Fruit fly (Drosophila melanogaster) whole organism, embryonic: ENCODE data around the gene CG2772.

ENCODE experiments used
- Abd-B ChIP-seq: fragments of 200-800 bp; sonication (Bioruptor generic); optimal IDR thresholded peaks from 2 replicates; lab custom pipeline; 2018; ENCODE audit warnings: missing biosample characterization, mild to moderate bottlenecking, missing genetic modification characterization, moderate library complexity
- Asciz ChIP-seq: fragments of 200-800 bp; sonication (Bioruptor generic); optimal IDR thresholded peaks from 2 replicates; lab custom pipeline; 2017; ENCODE audit warnings: missing biosample characterization, mild to moderate bottlenecking, missing genetic modification characterization, missing genetic modification reagents
- B-H1 ChIP-seq: fragments of 200-800 bp; sonication (Bioruptor generic); IDR thresholded peaks from 3 replicates; pipeline ENCODE4 v1.3.6; 2022; ENCODE audit warnings: missing biosample characterization, missing genetic modification characterization
- Blimp-1 ChIP-seq: fragments of 200-800 bp; sonication (Bioruptor generic); optimal IDR thresholded peaks from 3 replicates; lab custom pipeline; 2018; ENCODE audit warnings: missing biosample characterization, missing genetic modification characterization, mild to moderate bottlenecking, moderate library complexity, missing genetic modification reagents
- BtbVII ChIP-seq: fragments of 200-800 bp; sonication (Bioruptor generic); optimal IDR thresholded peaks from 3 replicates; lab custom pipeline; 2017; ENCODE audit warnings: missing biosample characterization, mild to moderate bottlenecking, missing genetic modification characterization
- CG11085 ChIP-seq: fragments of 200-800 bp; sonication (Bioruptor generic); IDR thresholded peaks from 2 replicates; pipeline ENCODE4 v1.3.6; 2022; ENCODE audit warnings: missing biosample characterization, missing genetic modification characterization
- CG12104 ChIP-seq: fragments of 200-800 bp; sonication (Bioruptor generic); optimal IDR thresholded peaks from 3 replicates; lab custom pipeline; 2016; ENCODE audit warnings: missing biosample characterization, missing genetic modification characterization
- CG12219 ChIP-seq: fragments of 200-800 bp; sonication (Bioruptor generic); optimal IDR thresholded peaks from 3 replicates; lab custom pipeline; 2018; ENCODE audit warnings: missing biosample characterization, mild to moderate bottlenecking, missing genetic modification characterization
- CG13624 ChIP-seq: fragments of 200-800 bp; sonication (Bioruptor generic); optimal IDR thresholded peaks from 2 replicates; lab custom pipeline; 2016; ENCODE audit warnings: missing biosample characterization, missing genetic modification characterization
- CG14860 ChIP-seq: fragments of 200-800 bp; sonication (Bioruptor generic); IDR thresholded peaks from 3 replicates; pipeline ENCODE4 v1.3.6; 2022; ENCODE audit warnings: missing biosample characterization, missing genetic modification characterization; ENCODE audit not compliant: partially characterized antibody
- CG1602 ChIP-seq: fragments of 200-800 bp; sonication (Bioruptor generic); optimal IDR thresholded peaks from 3 replicates; lab custom pipeline; 2016; ENCODE audit warnings: missing biosample characterization, missing genetic modification characterization
- CG17186 ChIP-seq: fragments of 200-800 bp; sonication (Bioruptor generic); optimal IDR thresholded peaks from 3 replicates; lab custom pipeline; 2017; ENCODE audit warnings: missing biosample characterization, missing genetic modification reagents, missing genetic modification characterization
- CG17612 ChIP-seq: fragments of 200-800 bp; sonication (Bioruptor generic); IDR thresholded peaks from 2 replicates; pipeline ENCODE4 v1.3.6; 2022; ENCODE audit warnings: missing biosample characterization, missing genetic modification characterization
- CG18011 ChIP-seq: fragments of 200-800 bp; sonication (Bioruptor generic); optimal IDR thresholded peaks from 2 replicates; lab custom pipeline; 2017; ENCODE audit warnings: missing biosample characterization, missing genetic modification characterization, mild to moderate bottlenecking, moderate library complexity, missing genotype
- CG1832 ChIP-seq: fragments of 200-800 bp; sonication (Bioruptor generic); optimal IDR thresholded peaks from 2 replicates; lab custom pipeline; 2017; ENCODE audit warnings: missing biosample characterization, mild to moderate bottlenecking, missing genetic modification characterization, inconsistent platforms
- CG2712 ChIP-seq: fragments of 200-800 bp; optimal IDR thresholded peaks from 3 replicates; lab custom pipeline; 2019; ENCODE audit warnings: missing biosample characterization, mild to moderate bottlenecking, missing genetic modification characterization, moderate library complexity
- CG43689 ChIP-seq: fragments of 200-800 bp; sonication (Bioruptor generic); IDR thresholded peaks from 2 replicates; pipeline ENCODE4 v1.3.6; 2022; ENCODE audit warnings: missing biosample characterization, missing genetic modification characterization
- CG4424 ChIP-seq: fragments of 200-800 bp; sonication (Bioruptor generic); optimal IDR thresholded peaks from 3 replicates; lab custom pipeline; 2016; ENCODE audit warnings: missing biosample characterization, missing genetic modification characterization
- CG4617 ChIP-seq: fragments of 200-800 bp; sonication (Bioruptor generic); optimal IDR thresholded peaks from 3 replicates; lab custom pipeline; 2016; ENCODE audit warnings: missing biosample characterization, missing genetic modification characterization, borderline replicate concordance
- CG4730 ChIP-seq: fragments of 200-800 bp; sonication (Bioruptor generic); IDR thresholded peaks from 2 replicates; pipeline ENCODE4 v1.3.6; 2022; ENCODE audit warnings: missing biosample characterization, missing genetic modification characterization
- CG7357 ChIP-seq: fragments of 200-800 bp; sonication (Bioruptor generic); IDR thresholded peaks from 3 replicates; pipeline ENCODE4 v1.3.6; 2022; ENCODE audit warnings: missing biosample characterization, missing genetic modification characterization
- CG7839 ChIP-seq: fragments of 200-800 bp; sonication (Bioruptor generic); optimal IDR thresholded peaks from 3 replicates; lab custom pipeline; 2018; ENCODE audit warnings: missing biosample characterization, mild to moderate bottlenecking, missing genetic modification characterization, moderate library complexity
- CG8478 ChIP-seq: fragments of >200 bp; optimal IDR thresholded peaks from 2 replicates; lab custom pipeline; 2018
- CG9797 ChIP-seq: fragments of 200-800 bp; sonication (Bioruptor generic); optimal IDR thresholded peaks from 3 replicates; lab custom pipeline; 2018; ENCODE audit warnings: missing biosample characterization, mild to moderate bottlenecking, missing genetic modification characterization
- CG9817 ChIP-seq: fragments of 200-800 bp; sonication (Bioruptor generic); optimal IDR thresholded peaks from 2 replicates; lab custom pipeline; 2018; ENCODE audit warnings: missing biosample characterization, mild to moderate bottlenecking, missing genetic modification characterization, moderate library complexity
- Dad ChIP-seq: fragments of 200-800 bp; sonication (Bioruptor generic); optimal IDR thresholded peaks from 3 replicates; lab custom pipeline; 2016; ENCODE audit warnings: missing biosample characterization, missing genetic modification characterization
- E2f1 ChIP-seq: fragments of 200-800 bp; sonication (Bioruptor generic); IDR thresholded peaks from 2 replicates; pipeline ENCODE4 v1.3.6; 2022; ENCODE audit warnings: missing biosample characterization, missing genetic modification characterization
- Hr51 ChIP-seq, 2 experiments: fragments of 200-800 bp; sonication (Bioruptor generic); optimal IDR thresholded peaks; 2 replicates in 1 of 2; 3 replicates in 1 of 2; lab custom pipeline; 2016 to 2018; ENCODE audit warnings: missing biosample characterization in 2 of 2, missing genetic modification characterization in 2 of 2, mild to moderate bottlenecking in 1 of 2, moderate library complexity in 1 of 2
- Jarid2 ChIP-seq: fragments of 200-800 bp; sonication (Bioruptor generic); optimal IDR thresholded peaks from 3 replicates; lab custom pipeline; 2017; ENCODE audit warnings: mild to moderate bottlenecking, missing biosample characterization, missing genetic modification reagents, missing genetic modification characterization
- MBD-R2 ChIP-seq: fragments of 200-800 bp; sonication (Bioruptor generic); IDR thresholded peaks from 2 replicates; pipeline ENCODE4 v1.3.6; 2022; ENCODE audit warnings: missing biosample characterization, missing genetic modification characterization
- Mes4 ChIP-seq: fragments of 200-800 bp; sonication (Bioruptor generic); optimal IDR thresholded peaks from 2 replicates; lab custom pipeline; 2016; ENCODE audit warnings: missing biosample characterization, missing genetic modification characterization
- Oli ChIP-seq: fragments of 200-800 bp; sonication (Bioruptor generic); optimal IDR thresholded peaks from 2 replicates; lab custom pipeline; 2018; ENCODE audit warnings: missing biosample characterization, mild to moderate bottlenecking, missing genetic modification characterization, moderate library complexity
- Scr ChIP-seq: fragments of 200-800 bp; sonication (Bioruptor generic); IDR thresholded peaks from 2 replicates; pipeline ENCODE4 v1.3.6; 2022; ENCODE audit warnings: missing biosample characterization, missing genetic modification characterization; ENCODE audit not compliant: partially characterized antibody
- Six4 ChIP-seq: fragments of 200-800 bp; sonication (Bioruptor generic); optimal IDR thresholded peaks from 2 replicates; lab custom pipeline; 2016; ENCODE audit warnings: missing biosample characterization, missing genetic modification characterization
- az2 ChIP-seq: fragments of 200-800 bp; sonication (Bioruptor generic); optimal IDR thresholded peaks from 3 replicates; lab custom pipeline; 2016; ENCODE audit warnings: missing biosample characterization, missing genetic modification characterization
- bbx ChIP-seq: fragments of 200-800 bp; sonication (Bioruptor generic); IDR thresholded peaks from 2 replicates; pipeline ENCODE4 v1.3.6; 2022; ENCODE audit warnings: missing biosample characterization, missing genetic modification characterization; ENCODE audit not compliant: partially characterized antibody
- cas ChIP-seq: fragments of 200-800 bp; sonication (Bioruptor generic); IDR thresholded peaks from 2 replicates; pipeline ENCODE4 v1.3.6; 2022; ENCODE audit warnings: missing biosample characterization, missing genetic modification characterization
- kni ChIP-seq: fragments of 200-800 bp; sonication (Bioruptor generic); optimal IDR thresholded peaks from 3 replicates; lab custom pipeline; 2017; ENCODE audit warnings: mild to moderate bottlenecking, missing biosample characterization, missing genetic modification reagents, missing genetic modification characterization
- lilli ChIP-seq: fragments of 200-800 bp; sonication (Bioruptor generic); optimal IDR thresholded peaks from 3 replicates; lab custom pipeline; 2016; ENCODE audit warnings: missing biosample characterization, missing genetic modification characterization
- mam ChIP-seq: fragments of 200-800 bp; sonication (Bioruptor generic); optimal IDR thresholded peaks from 3 replicates; lab custom pipeline; 2016; ENCODE audit warnings: missing biosample characterization, missing genetic modification characterization
- nerfin-1 ChIP-seq: fragments of 200-800 bp; sonication (Bioruptor generic); optimal IDR thresholded peaks from 3 replicates; lab custom pipeline; 2019; ENCODE audit warnings: missing biosample characterization, mild to moderate bottlenecking, missing genetic modification characterization, moderate library complexity
- onecut ChIP-seq: fragments of 200-800 bp; sonication (Bioruptor generic); IDR thresholded peaks from 2 replicates; pipeline ENCODE4 v1.3.6; 2022; ENCODE audit warnings: missing biosample characterization, missing genetic modification characterization
- pan ChIP-seq, 4 experiments: fragments of >200 bp in 3 of 4; fragments of 200-800 bp in 1 of 4; sonication (Bioruptor generic) in 1 of 4; optimal IDR thresholded peaks in 3 of 4; IDR thresholded peaks in 1 of 4; 2 replicates each; pipeline versions ENCODE4 v1.3.6 to Lab custom; 2017 to 2022; ENCODE audit warnings: missing biosample characterization in 2 of 4, missing genetic modification characterization in 2 of 4, mixed read lengths in 1 of 4
- pum ChIP-seq: fragments of 200-800 bp; sonication (Bioruptor generic); optimal IDR thresholded peaks from 2 replicates; lab custom pipeline; 2016; ENCODE audit warnings: missing biosample characterization, missing genetic modification characterization
- pzg ChIP-seq: fragments of 200-800 bp; sonication (Bioruptor generic); optimal IDR thresholded peaks from 3 replicates; lab custom pipeline; 2018; ENCODE audit warnings: missing biosample characterization, mild to moderate bottlenecking, missing genetic modification characterization, moderate library complexity
- sc ChIP-seq, 3 experiments: fragments of >200 bp in 2 of 3; fragments of 200-800 bp in 1 of 3; sonication (Bioruptor generic) in 1 of 3; optimal IDR thresholded peaks; 2 replicates in 2 of 3; 3 replicates in 1 of 3; lab custom pipeline; 2017; ENCODE audit warnings: mild to moderate bottlenecking in 1 of 3, missing biosample characterization in 1 of 3, missing genetic modification characterization in 1 of 3, missing genetic modification reagents in 1 of 3
- slbo ChIP-seq: fragments of 200-800 bp; sonication (Bioruptor generic); IDR thresholded peaks from 2 replicates; pipeline ENCODE4 v1.3.6; 2022; ENCODE audit warnings: missing biosample characterization, missing genetic modification characterization
- sr ChIP-seq: fragments of 200-800 bp; sonication (Bioruptor generic); IDR thresholded peaks from 3 replicates; pipeline ENCODE4 v1.3.6; 2022; ENCODE audit warnings: missing biosample characterization, missing genetic modification characterization
- tin ChIP-seq: fragments of 200-800 bp; sonication (Bioruptor generic); optimal IDR thresholded peaks from 3 replicates; lab custom pipeline; 2016; ENCODE audit warnings: missing biosample characterization, missing genetic modification characterization
- vvl ChIP-seq: fragments of 200-800 bp; sonication (Bioruptor generic); IDR thresholded peaks from 2 replicates; pipeline ENCODE4 v1.3.6; 2022; ENCODE audit warnings: missing biosample characterization, missing genetic modification characterization

The CG2772 gene

dm6 chr2L:3452286-3452685, 6.5 kb downstream of the CG2772 start, which contains the start of gene CG12795:
CG12795 (plus strand) TSS chr2L:3452466.
- TF ChIP-seq CG7357 (GFP tag; lab: Robert Waterston, UW) = no peak
- no peak for TF ChIP-seq CG14860 (GFP tag; lab: Robert Waterston, UW)
- no peak for TF ChIP-seq CG11085
- TF ChIP-seq Asciz (GFP tag; lab: Kevin White, UChicago) = no peak
- no peak for TF ChIP-seq pum (GFP tag; lab: Kevin White, UChicago)
- TF ChIP-seq CG1602 (GFP tag; lab: Kevin White, UChicago) = no peak
- TF ChIP-seq CG9797 (GFP tag; lab: Kevin White, UChicago) = peak; percentile 64
- no peak for TF ChIP-seq vvl
- no peak for TF ChIP-seq CG4730 (GFP tag; lab: Robert Waterston, UW)
- no peak for TF ChIP-seq cas (GFP tag; lab: Robert Waterston, UW)
- TF ChIP-seq bbx = no peak
- no peak for TF ChIP-seq B-H1 (GFP tag; lab: Robert Waterston, UW)
- no peak for TF ChIP-seq CG12219 (GFP tag; lab: Kevin White, UChicago)
- TF ChIP-seq Oli (tag; lab: Kevin White, UChicago) = no peak
- no peak for TF ChIP-seq nerfin-1
- TF ChIP-seq onecut = no peak
- TF ChIP-seq Blimp-1 (GFP tag; lab: Kevin White, UChicago) = no peak
- TF ChIP-seq E2f1 (GFP tag; lab: Robert Waterston, UW) = no peak
- TF ChIP-seq CG1832 = no peak
- TF ChIP-seq pzg = peak; percentile 54
- no peak for TF ChIP-seq Jarid2 (GFP tag; lab: Kevin White, UChicago)
- no peak for TF ChIP-seq pan (optimal IDR thresholded peaks at IDR 0.05; lab: Kevin White, UChicago)
- TF ChIP-seq pan (GFP tag; optimal IDR thresholded peaks at IDR 0.05 in 1 of 2, IDR thresholded peaks at IDR 0.05 in 1 of 2) = no peak
- TF ChIP-seq Mes4 (GFP tag; lab: Kevin White, UChicago) = no peak
- TF ChIP-seq CG2712 (tag; lab: Kevin White, UChicago) = peak; percentile 25
- TF ChIP-seq CG4424 (GFP tag; lab: Kevin White, UChicago) = no peak
- TF ChIP-seq slbo (GFP tag; lab: Robert Waterston, UW) = no peak
- TF ChIP-seq sc (optimal IDR thresholded peaks at IDR 0.05; lab: Kevin White, UChicago) = no peak
- TF ChIP-seq sc (GFP tag; optimal IDR thresholded peaks at IDR 0.05; lab: Kevin White, UChicago) = no peak
- TF ChIP-seq kni (GFP tag; lab: Kevin White, UChicago) = no peak
- TF ChIP-seq az2 (GFP tag; lab: Kevin White, UChicago) = no peak
- TF ChIP-seq Scr (GFP tag; lab: Robert Waterston, UW) = 0 out of 2 replicates have a peak, but pooled peaks have one; percentile 9
- TF ChIP-seq Dad (GFP tag; lab: Kevin White, UChicago) = no peak
- TF ChIP-seq CG43689 = no peak
- no peak for TF ChIP-seq CG8478 (lab: Kevin White, UChicago)
- no peak for TF ChIP-seq BtbVII (GFP tag; lab: Kevin White, UChicago)
- TF ChIP-seq CG17186 (GFP tag; lab: Kevin White, UChicago) = no peak
- no peak for TF ChIP-seq mam (GFP tag; lab: Kevin White, UChicago)
- TF ChIP-seq CG4617 (GFP tag; lab: Kevin White, UChicago) = peak; percentile 74
- TF ChIP-seq Hr51 (GFP tag; optimal IDR thresholded peaks at IDR 0.05; lab: Kevin White, UChicago) = no peak
- no peak for TF ChIP-seq tin (GFP tag; lab: Kevin White, UChicago)
- no peak for TF ChIP-seq CG7839 (tag; lab: Kevin White, UChicago)
- TF ChIP-seq Abd-B (GFP tag; lab: Kevin White, UChicago) = no peak
- no peak for TF ChIP-seq sr (GFP tag; lab: Robert Waterston, UW)
- no peak for TF ChIP-seq CG9817 (tag; lab: Kevin White, UChicago)
- no peak for TF ChIP-seq Six4 (GFP tag; lab: Kevin White, UChicago)
- TF ChIP-seq CG18011 (GFP tag; lab: Kevin White, UChicago) = no peak
- no peak for TF ChIP-seq CG13624
- no peak for TF ChIP-seq CG17612 (GFP tag; lab: Robert Waterston, UW)
- no peak for TF ChIP-seq lilli (GFP tag; lab: Kevin White, UChicago)
- TF ChIP-seq MBD-R2 (GFP tag; lab: Robert Waterston, UW) = peak; percentile 47; the same call in 1 of the 2 replicates
- no peak for TF ChIP-seq CG12104 (GFP tag; lab: Kevin White, UChicago)
